Worm (Caenorhabditis elegans) whole organism, L1 larva: ENCODE data around the gene srm-3.

Experiments
- aly-2 ChIP-seq: fragments of 150-350 bp; optimal IDR thresholded peaks from 2 replicates; lab custom pipeline; 2014; ENCODE audit warnings: missing biosample characterization, missing genetic modification characterization
- blmp-1 ChIP-seq: fragments of 150-350 bp; optimal IDR thresholded peaks from 2 replicates; lab custom pipeline; 2014; ENCODE audit warnings: missing biosample characterization, missing genetic modification characterization
- egl-27 ChIP-seq, 2 experiments: fragments of 150-350 bp in 1 of 2; sonication (generic microtip); optimal IDR thresholded peaks; 3 replicates each; lab custom pipeline; 2017 to 2018; ENCODE audit warnings: missing biosample characterization in 2 of 2, missing genetic modification characterization in 2 of 2, missing genetic modification reagents in 2 of 2
- nhr-11 ChIP-seq: fragments of 150-350 bp; optimal IDR thresholded peaks from 2 replicates; lab custom pipeline; 2014; ENCODE audit warnings: missing biosample characterization, missing genetic modification characterization
- nhr-12 ChIP-seq: sonication (generic microtip); optimal IDR thresholded peaks from 2 replicates; lab custom pipeline; 2017; ENCODE audit warnings: missing biosample characterization, missing genetic modification characterization
- unc-30 ChIP-seq: sonication (generic microtip); optimal IDR thresholded peaks from 2 replicates; lab custom pipeline; 2017; ENCODE audit warnings: missing biosample characterization, missing genetic modification characterization

- no peak for TF ChIP-seq blmp-1 (tag; lab: Kevin White, UChicago)
- TF ChIP-seq nhr-11 (tag; lab: Kevin White, UChicago) = no peak
- TF ChIP-seq nhr-12 (tag; lab: Kevin White, UChicago) = no peak
- TF ChIP-seq aly-2 (tag; lab: Kevin White, UChicago) = no peak
- no peak for TF ChIP-seq egl-27 (tag; optimal IDR thresholded peaks at IDR 0.05; lab: Kevin White, UChicago)
- TF ChIP-seq unc-30 = no peak
Observed at ce11 chrIV:9657753-9658152, 9.0 kb downstream of the srm-3 start, which contains the start of gene acc-1.
